Worm (Caenorhabditis elegans) whole organism, mixed stage, embryonic: ENCODE results near the gene cutl-3.

Experiments
- ces-1 ChIP-seq: fragments of 150-350 bp; optimal IDR thresholded peaks from 2 replicates; lab custom pipeline; 2014; ENCODE audit warnings: missing biosample characterization, missing genetic modification reagents, missing genetic modification characterization
- lin-13 ChIP-seq: fragments of 150-350 bp; optimal IDR thresholded peaks from 2 replicates; lab custom pipeline; 2014; ENCODE audit warnings: missing biosample characterization, missing genetic modification characterization
- snpc-4 ChIP-seq: fragments of 150-350 bp; optimal IDR thresholded peaks from 2 replicates; lab custom pipeline; 2014; ENCODE audit warnings: missing biosample characterization, missing genetic modification characterization

- TF ChIP-seq lin-13 (tag; lab: Kevin White, UChicago), result no peak
- TF ChIP-seq ces-1 (GFP tag; lab: Kevin White, UChicago), result peak; percentile 13
- TF ChIP-seq snpc-4 (tag; lab: Kevin White, UChicago), result no peak
Measured at ce11 chrX:14978756-14979155, 20.2 kb downstream of the cutl-3 start.
